Worm (Caenorhabditis elegans): Measurements from ENCODE around the gene C14B9.10.

Gene C14B9.10

ce11 chrIII:8085355-8085754 is 45.3 kb upstream of the C14B9.10 start, which contains the start of the genes K06H7.7 and grp-1 (continued):
- TF ChIP-seq rnt-1 (tag; optimal IDR thresholded peaks at IDR 0.05), result peak; percentile 53
- TF ChIP-seq alr-1 (tag; optimal IDR thresholded peaks at IDR 0.05; ENCODE audit: borderline replicate concordance), result no peak
- TF ChIP-seq vab-15 (tag; optimal IDR thresholded peaks at IDR 0.05), result no peak
- TF ChIP-seq mep-1 (tag; optimal IDR thresholded peaks at IDR 0.05), result peak; percentile 85
- no peak for TF ChIP-seq ceh-63 (GFP tag; optimal IDR thresholded peaks at IDR 0.05)
- peak; percentile 52 for TF ChIP-seq tbx-2 (tag; optimal IDR thresholded peaks at IDR 0.05)
- peak; percentile 64 for TF ChIP-seq skn-1 (tag; optimal IDR thresholded peaks at IDR 0.05)
- TF ChIP-seq dpl-1 (GFP tag; optimal IDR thresholded peaks at IDR 0.05), result peak; percentile 67 to 77 (median 76)
- no peak for TF ChIP-seq unc-62 (GFP tag; optimal IDR thresholded peaks at IDR 0.05)
- no peak for TF ChIP-seq ces-1 (GFP tag; optimal IDR thresholded peaks at IDR 0.05)
- TF ChIP-seq elt-2 (tag; optimal IDR thresholded peaks at IDR 0.05), result no peak
- TF ChIP-seq snu-23 (GFP tag; optimal IDR thresholded peaks at IDR 0.05), result peak; percentile 77
- TF ChIP-seq F16B12.6 (tag; optimal IDR thresholded peaks at IDR 0.05), result peak; percentile 93
- no peak for TF ChIP-seq efl-3 (GFP tag; optimal IDR thresholded peaks at IDR 0.05)
- TF ChIP-seq pqm-1 (tag; optimal IDR thresholded peaks at IDR 0.05), result no peak
- peak; percentile 9 for TF ChIP-seq snpc-4 (tag; optimal IDR thresholded peaks at IDR 0.05)
- no peak for TF ChIP-seq hlh-4 (tag; optimal IDR thresholded peaks at IDR 0.05)
- TF ChIP-seq nhr-76 (tag; optimal IDR thresholded peaks at IDR 0.05), result no peak
- peak; percentile 44 for TF ChIP-seq dsc-1 (tag; optimal IDR thresholded peaks at IDR 0.05)
- no peak for TF ChIP-seq ceh-90 (tag; optimal IDR thresholded peaks at IDR 0.05)
- peak; percentile 42 for TF ChIP-seq nhr-90 (tag; optimal IDR thresholded peaks at IDR 0.05; ENCODE audit: poor library complexity)
- TF ChIP-seq unc-98 (GFP tag; IDR thresholded peaks at IDR 0.05), result no peak
- peak; percentile 73 for TF ChIP-seq nhr-71 (tag; optimal IDR thresholded peaks at IDR 0.05)
- no peak for TF ChIP-seq sptf-1 (tag; optimal IDR thresholded peaks at IDR 0.05)
- TF ChIP-seq fkh-10 (GFP tag; optimal IDR thresholded peaks at IDR 0.05), result no peak
- TF ChIP-seq nhr-77 (tag; optimal IDR thresholded peaks at IDR 0.05), result no peak
- TF ChIP-seq mef-2 (tag; optimal IDR thresholded peaks at IDR 0.05), result no peak
- peak; percentile 71 for TF ChIP-seq nhr-47 (tag; optimal IDR thresholded peaks at IDR 0.05)
- peak; percentile 44 for TF ChIP-seq isw-1 (GFP tag; IDR thresholded peaks at IDR 0.05)
- peak; percentile 99 for TF ChIP-seq lsy-2 (tag; optimal IDR thresholded peaks at IDR 0.05)
- TF ChIP-seq hlh-17 (GFP tag; optimal IDR thresholded peaks at IDR 0.05; ENCODE audit: borderline replicate concordance), result no peak
- no peak for TF ChIP-seq unc-130 (tag; optimal IDR thresholded peaks at IDR 0.05)
- TF ChIP-seq C16A3.4 (tag; optimal IDR thresholded peaks at IDR 0.05), result peak; percentile 36
- TF ChIP-seq tlp-1 (tag; optimal IDR thresholded peaks at IDR 0.05), result no peak
- no peak for TF ChIP-seq pax-3 (tag; optimal IDR thresholded peaks at IDR 0.05)
- no peak for TF ChIP-seq nhr-237 (tag; optimal IDR thresholded peaks at IDR 0.05)
- TF ChIP-seq ceh-82 (tag; optimal IDR thresholded peaks at IDR 0.05), result peak; percentile 37 to 52 (median 40)
- no peak for TF ChIP-seq C34B4.2 (tag; optimal IDR thresholded peaks at IDR 0.05)
- no peak for TF ChIP-seq egl-27 (tag; optimal IDR thresholded peaks at IDR 0.05)
- TF ChIP-seq aly-2 (tag; optimal IDR thresholded peaks at IDR 0.05), result peak; percentile 70
- no peak for TF ChIP-seq zag-1 (tag; optimal IDR thresholded peaks at IDR 0.05)
- TF ChIP-seq ets-5 (GFP tag; IDR thresholded peaks at IDR 0.05), result no peak
- TF ChIP-seq elt-3 (tag; optimal IDR thresholded peaks at IDR 0.05), result peak in 1 of 6 experiments; percentile 43
- TF ChIP-seq jun-1 (tag; optimal IDR thresholded peaks at IDR 0.05), result peak; percentile 19
- TF ChIP-seq xbp-1 (tag; optimal IDR thresholded peaks at IDR 0.05), result peak; percentile 56
- TF ChIP-seq pag-3 (tag; optimal IDR thresholded peaks at IDR 0.05; ENCODE audit: borderline replicate concordance, insufficient read depth), result no peak
- TF ChIP-seq fos-1 (tag; optimal IDR thresholded peaks at IDR 0.05), result peak; percentile 6
- peak; percentile 13 for TF ChIP-seq unc-86 (tag; optimal IDR thresholded peaks at IDR 0.05)
- TF ChIP-seq lin-15B (tag; optimal IDR thresholded peaks at IDR 0.05), result no peak
- TF ChIP-seq ztf-4 (tag; optimal IDR thresholded peaks at IDR 0.05), result no peak
- peak; percentile 40; the same call in 1 of the 2 replicates for TF ChIP-seq nhr-19 (GFP tag; conservative IDR thresholded peaks at IDR 0.05)
- peak; percentile 22 for TF ChIP-seq blmp-1 (tag; optimal IDR thresholded peaks at IDR 0.05)
- TF ChIP-seq lin-14 (GFP tag; optimal IDR thresholded peaks at IDR 0.05), result no peak

Data from whole organism, L1 larva.